Fruit fly (Drosophila melanogaster) whole organism, pupa: Measurements from ENCODE around the gene CG5062.

Experiments used
- CG10348 ChIP-seq: fragments of 200-800 bp; sonication (Bioruptor generic); IDR thresholded peaks from 2 replicates; pipeline ENCODE4 v1.3.6; 2022; ENCODE audit warnings: missing biosample characterization, missing genetic modification characterization
- CG12605 ChIP-seq: fragments of 200-800 bp; sonication (Bioruptor generic); IDR thresholded peaks from 2 replicates; pipeline ENCODE4 v1.3.6; 2022; ENCODE audit warnings: missing biosample characterization, missing genetic modification characterization
- CG13204 ChIP-seq: fragments of 200-800 bp; sonication (Bioruptor generic); optimal IDR thresholded peaks from 2 replicates; lab custom pipeline; 2018; ENCODE audit warnings: missing biosample characterization, mild to moderate bottlenecking, missing genetic modification characterization, moderate library complexity
- CG14655 ChIP-seq: fragments of 200-800 bp; sonication (Bioruptor generic); optimal IDR thresholded peaks from 3 replicates; lab custom pipeline; 2017; ENCODE audit warnings: mild to moderate bottlenecking, missing biosample characterization, missing genetic modification reagents, missing genetic modification characterization
- CG15710 ChIP-seq: fragments of 200-800 bp; sonication (Bioruptor generic); optimal IDR thresholded peaks from 2 replicates; lab custom pipeline; 2018; ENCODE audit warnings: missing biosample characterization, mild to moderate bottlenecking, missing genetic modification characterization, moderate library complexity
- CG17806 ChIP-seq: fragments of 200-800 bp; sonication (Bioruptor generic); optimal IDR thresholded peaks from 2 replicates; lab custom pipeline; 2018; ENCODE audit warnings: missing biosample characterization, mild to moderate bottlenecking, missing genetic modification characterization, moderate library complexity
- CG32121 ChIP-seq: fragments of 200-800 bp; sonication (Bioruptor generic); IDR thresholded peaks from 2 replicates; pipeline ENCODE4 v1.3.6; 2022; ENCODE audit warnings: missing biosample characterization, missing genetic modification characterization
- CG34367 ChIP-seq: fragments of 200-800 bp; sonication (Bioruptor generic); optimal IDR thresholded peaks from 2 replicates; lab custom pipeline; 2018; ENCODE audit warnings: missing biosample characterization, mild to moderate bottlenecking, missing genetic modification characterization
- CG4496 ChIP-seq: fragments of 200-800 bp; sonication (Bioruptor generic); IDR thresholded peaks from 3 replicates; pipeline ENCODE4 v1.3.6; 2022; ENCODE audit warnings: missing biosample characterization, missing genetic modification characterization
- CG8159 ChIP-seq: fragments of 200-800 bp; sonication (Bioruptor generic); optimal IDR thresholded peaks from 3 replicates; lab custom pipeline; 2018; ENCODE audit warnings: missing biosample characterization, mild to moderate bottlenecking, missing genetic modification characterization, moderate library complexity
- CG8301 ChIP-seq: fragments of 200-800 bp; sonication (Bioruptor generic); optimal IDR thresholded peaks from 2 replicates; lab custom pipeline; 2018; ENCODE audit warnings: missing biosample characterization, mild to moderate bottlenecking, missing genetic modification characterization
- CG9948 ChIP-seq: fragments of 200-800 bp; sonication (Bioruptor generic); optimal IDR thresholded peaks from 2 replicates; lab custom pipeline; 2018; ENCODE audit warnings: missing biosample characterization, mild to moderate bottlenecking, missing genetic modification characterization, moderate library complexity
- D1 ChIP-seq: fragments of 200-800 bp; sonication (Bioruptor generic); optimal IDR thresholded peaks from 2 replicates; lab custom pipeline; 2018; ENCODE audit warnings: missing biosample characterization, mild to moderate bottlenecking, missing genetic modification characterization, moderate library complexity
- EcR ChIP-seq: fragments of 200-800 bp; sonication (Bioruptor generic); optimal IDR thresholded peaks from 3 replicates; lab custom pipeline; 2019; ENCODE audit warnings: missing biosample characterization, missing genetic modification characterization, mild to moderate bottlenecking, moderate library complexity, missing genetic modification reagents
- Ets98B ChIP-seq: fragments of 200-800 bp; sonication (Bioruptor generic); IDR thresholded peaks from 2 replicates; pipeline ENCODE4 v1.3.6; 2022; ENCODE audit warnings: missing biosample characterization, missing genetic modification characterization
- Pif1A ChIP-seq: fragments of 200-800 bp; sonication (Bioruptor generic); optimal IDR thresholded peaks from 3 replicates; lab custom pipeline; 2016; ENCODE audit warnings: missing biosample characterization, missing genetic modification characterization
- Pif1B ChIP-seq: fragments of 200-800 bp; sonication (Bioruptor generic); optimal IDR thresholded peaks from 3 replicates; lab custom pipeline; 2016; ENCODE audit warnings: missing biosample characterization, missing genetic modification characterization
- Snoo ChIP-seq: fragments of 200-800 bp; sonication (Bioruptor generic); optimal IDR thresholded peaks from 3 replicates; lab custom pipeline; 2017; ENCODE audit warnings: missing biosample characterization, mild to moderate bottlenecking, missing genetic modification characterization, inconsistent platforms
- fd96Ca ChIP-seq: fragments of 200-800 bp; sonication (Bioruptor generic); IDR thresholded peaks from 3 replicates; pipeline ENCODE4 v1.3.6; 2022; ENCODE audit warnings: missing biosample characterization, missing genetic modification characterization
- gl ChIP-seq: fragments of 200-800 bp; sonication (Bioruptor generic); optimal IDR thresholded peaks from 2 replicates; lab custom pipeline; 2018; ENCODE audit warnings: missing biosample characterization, mild to moderate bottlenecking, missing genetic modification characterization
- rn ChIP-seq: fragments of 200-800 bp; sonication (Bioruptor generic); IDR thresholded peaks from 2 replicates; pipeline ENCODE4 v1.3.6; 2022; ENCODE audit warnings: missing biosample characterization, missing genetic modification characterization

Gene CG5062

dm6 chrX:5182269-5182668, at the start of gene CG5062:
CG5062 (minus strand) TSS chrX:5182369.
- TF ChIP-seq Pif1A (GFP tag; lab: Kevin White, UChicago), result no peak
- TF ChIP-seq CG12605 (GFP tag; lab: Robert Waterston, UW), result no peak
- TF ChIP-seq D1 (tag; lab: Kevin White, UChicago), result no peak
- no peak for TF ChIP-seq CG13204 (GFP tag; lab: Kevin White, UChicago)
- no peak for TF ChIP-seq rn (GFP tag; lab: Robert Waterston, UW)
- no peak for TF ChIP-seq CG10348 (GFP tag; lab: Robert Waterston, UW)
- no peak for TF ChIP-seq CG14655 (GFP tag; lab: Kevin White, UChicago)
- TF ChIP-seq CG9948 (tag; lab: Kevin White, UChicago), result no peak
- TF ChIP-seq EcR (GFP tag; lab: Kevin White, UChicago), result no peak
- TF ChIP-seq CG32121, result no peak
- TF ChIP-seq CG8301 (tag; lab: Kevin White, UChicago), result no peak

dm6 chrX:5206152-5206551, 24.0 kb upstream of the CG5062 start:
- no peak for TF ChIP-seq CG15710 (tag; lab: Kevin White, UChicago)
- no peak for TF ChIP-seq CG4496 (GFP tag; lab: Robert Waterston, UW)
- TF ChIP-seq EcR (GFP tag; lab: Kevin White, UChicago), result no peak
- no peak for TF ChIP-seq gl
- no peak for TF ChIP-seq fd96Ca (GFP tag; lab: Robert Waterston, UW)
- TF ChIP-seq Pif1A (GFP tag; lab: Kevin White, UChicago), result no peak
- TF ChIP-seq CG8301 (tag; lab: Kevin White, UChicago), result no peak
- no peak for TF ChIP-seq Snoo (tag; lab: Kevin White, UChicago)
- no peak for TF ChIP-seq CG14655 (GFP tag; lab: Kevin White, UChicago)
- TF ChIP-seq, all 21 proteins: peak for 0

- TF ChIP-seq fd96Ca (GFP tag; lab: Robert Waterston, UW) (no peak), CG10348 (GFP tag; lab: Robert Waterston, UW) (no peak)
Observed at dm6 chrX:5203674-5204073, 21.5 kb upstream of the CG5062 start.

dm6 chrX:5189312-5189711, 7.1 kb upstream of the CG5062 start:
- TF ChIP-seq CG8159 (tag; lab: Kevin White, UChicago) (peak; percentile 10), CG32121 (no peak)

dm6 chrX:5187121-5187520, 5.0 kb upstream of the CG5062 start:
- no peak for TF ChIP-seq D1 (tag; lab: Kevin White, UChicago)
- no peak for TF ChIP-seq Pif1A (GFP tag; lab: Kevin White, UChicago)
- TF ChIP-seq rn (GFP tag; lab: Robert Waterston, UW), result no peak
- TF ChIP-seq CG15710 (tag; lab: Kevin White, UChicago), result no peak
- no peak for TF ChIP-seq CG13204 (GFP tag; lab: Kevin White, UChicago)
- no peak for TF ChIP-seq Pif1B
- TF ChIP-seq CG8159 (tag; lab: Kevin White, UChicago), result no peak
- TF ChIP-seq CG9948 (tag; lab: Kevin White, UChicago), result no peak
- TF ChIP-seq CG10348 (GFP tag; lab: Robert Waterston, UW), result no peak
- TF ChIP-seq gl, result no peak
- no peak for TF ChIP-seq Ets98B

- no peak for TF ChIP-seq Ets98B
- TF ChIP-seq CG8159 (tag; lab: Kevin White, UChicago), result no peak
- TF ChIP-seq CG9948 (tag; lab: Kevin White, UChicago), result no peak
- TF ChIP-seq, all 21 proteins: peak for 0
Observed at dm6 chrX:5168193-5168592, 14.0 kb downstream of the CG5062 start.

- TF ChIP-seq CG17806 (tag; lab: Kevin White, UChicago), result no peak
- no peak for TF ChIP-seq gl
- TF ChIP-seq D1 (tag; lab: Kevin White, UChicago), result no peak
- no peak for TF ChIP-seq CG12605 (GFP tag; lab: Robert Waterston, UW)
- TF ChIP-seq CG34367 (tag; lab: Kevin White, UChicago), result no peak
- TF ChIP-seq rn (GFP tag; lab: Robert Waterston, UW), result no peak
- no peak for TF ChIP-seq CG10348 (GFP tag; lab: Robert Waterston, UW)
- no peak for TF ChIP-seq Pif1A (GFP tag; lab: Kevin White, UChicago)
- TF ChIP-seq CG9948 (tag; lab: Kevin White, UChicago), result no peak
- TF ChIP-seq CG8159 (tag; lab: Kevin White, UChicago), result no peak
- no peak for TF ChIP-seq fd96Ca (GFP tag; lab: Robert Waterston, UW)
Observed at dm6 chrX:5164924-5165323, 17.2 kb downstream of the CG5062 start.

dm6 chrX:5152888-5153287, 29.3 kb downstream of the CG5062 start:
- no peak for TF ChIP-seq CG9948 (tag; lab: Kevin White, UChicago)
- TF ChIP-seq D1 (tag; lab: Kevin White, UChicago), result no peak
- TF ChIP-seq CG17806 (tag; lab: Kevin White, UChicago), result no peak
- no peak for TF ChIP-seq Pif1B
- TF ChIP-seq CG34367 (tag; lab: Kevin White, UChicago), result no peak
- no peak for TF ChIP-seq EcR (GFP tag; lab: Kevin White, UChicago)
- no peak for TF ChIP-seq CG4496 (GFP tag; lab: Robert Waterston, UW)
- no peak for TF ChIP-seq CG32121
- no peak for TF ChIP-seq CG10348 (GFP tag; lab: Robert Waterston, UW)
- TF ChIP-seq CG8301 (tag; lab: Kevin White, UChicago), result no peak
- no peak for TF ChIP-seq Pif1A (GFP tag; lab: Kevin White, UChicago)
- no peak for TF ChIP-seq rn (GFP tag; lab: Robert Waterston, UW)
- no peak for TF ChIP-seq gl
- no peak for TF ChIP-seq Snoo (tag; lab: Kevin White, UChicago)
- TF ChIP-seq CG13204 (GFP tag; lab: Kevin White, UChicago), result no peak
- TF ChIP-seq CG14655 (GFP tag; lab: Kevin White, UChicago), result no peak
- TF ChIP-seq fd96Ca (GFP tag; lab: Robert Waterston, UW), result no peak
